Worm (Caenorhabditis elegans) whole organism, L1 larva: ENCODE measurements around the gene Y39A3A.4.

Source experiments
- C04F5.9 ChIP-seq: sonication (generic microtip); optimal IDR thresholded peaks from 2 replicates; lab custom pipeline; 2016; ENCODE audit warnings: missing genetic modification characterization, missing compliant biosample characterization
- C16A3.4 ChIP-seq: fragments of 150-350 bp; optimal IDR thresholded peaks from 2 replicates; lab custom pipeline; 2014; ENCODE audit warnings: missing biosample characterization, missing genetic modification characterization
- C34B4.2 ChIP-seq: sonication (generic microtip); optimal IDR thresholded peaks from 2 replicates; lab custom pipeline; 2017; ENCODE audit warnings: mild to moderate bottlenecking, missing genetic modification characterization, missing compliant biosample characterization
- Y116A8C.19 ChIP-seq: sonication (generic microtip); optimal IDR thresholded peaks from 2 replicates; lab custom pipeline; 2016; ENCODE audit warnings: missing compliant biosample characterization, missing genetic modification characterization, borderline replicate concordance
- aly-2 ChIP-seq: fragments of 150-350 bp; optimal IDR thresholded peaks from 2 replicates; lab custom pipeline; 2014; ENCODE audit warnings: missing biosample characterization, missing genetic modification characterization
- ceh-8 ChIP-seq: fragments of 200-800 bp; sonication (Bioruptor generic); optimal IDR thresholded peaks from 2 replicates; lab custom pipeline; 2018; ENCODE audit warnings: mild to moderate bottlenecking, missing genetic modification characterization, moderate library complexity, missing compliant biosample characterization
- ceh-88 ChIP-seq: fragments of 200-800 bp; sonication (Bioruptor generic); IDR thresholded peaks from 2 replicates; pipeline ENCODE4 v1.3.6; 2022; ENCODE audit warnings: missing genetic modification characterization, missing compliant biosample characterization
- dpl-1 ChIP-seq, 3 experiments: fragments of 150-350 bp in 2 of 3; sonication (generic microtip) in 1 of 3; optimal IDR thresholded peaks; 2 replicates each; lab custom pipeline; 2014 to 2017; ENCODE audit warnings: missing biosample characterization in 3 of 3, missing genetic modification characterization in 3 of 3, missing genetic modification reagents in 3 of 3
- dsc-1 ChIP-seq: sonication (generic microtip); optimal IDR thresholded peaks from 2 replicates; lab custom pipeline; 2016; ENCODE audit warnings: mild to moderate bottlenecking, missing genetic modification characterization, missing compliant biosample characterization
- egl-13 ChIP-seq: sonication (generic microtip); optimal IDR thresholded peaks from 2 replicates; lab custom pipeline; 2016; ENCODE audit warnings: missing genotype, missing genetic modification reagents, missing genetic modification characterization, missing compliant biosample characterization
- egl-27 ChIP-seq, 2 experiments: fragments of 150-350 bp in 1 of 2; sonication (generic microtip); optimal IDR thresholded peaks; 3 replicates each; lab custom pipeline; 2017 to 2018; ENCODE audit warnings: missing biosample characterization in 2 of 2, missing genetic modification characterization in 2 of 2, missing genetic modification reagents in 2 of 2
- elt-2 ChIP-seq: sonication (generic microtip); optimal IDR thresholded peaks from 2 replicates; lab custom pipeline; 2016; ENCODE audit warnings: missing genetic modification characterization, mild to moderate bottlenecking, inconsistent platforms, missing compliant biosample characterization, missing genetic modification reagents
- elt-3 ChIP-seq, 6 experiments: fragments of 150-350 bp in 1 of 6; sonication (generic microtip); optimal IDR thresholded peaks; 2 replicates each; lab custom pipeline; 2017 to 2018; ENCODE audit warnings: missing biosample characterization in 6 of 6, missing genetic modification characterization in 6 of 6, inconsistent platforms in 1 of 6
- ets-5 ChIP-seq: fragments of 200-800 bp; sonication (Bioruptor generic); IDR thresholded peaks from 2 replicates; pipeline ENCODE4 v1.3.6; 2022; ENCODE audit warnings: missing genetic modification characterization, missing compliant biosample characterization
- fkh-10 ChIP-seq: sonication (generic microtip); optimal IDR thresholded peaks from 2 replicates; lab custom pipeline; 2017; ENCODE audit warnings: missing biosample characterization, missing genetic modification reagents, missing genetic modification characterization
- fos-1 ChIP-seq: fragments of 150-350 bp; optimal IDR thresholded peaks from 2 replicates; lab custom pipeline; 2014; ENCODE audit warnings: missing biosample characterization, missing genetic modification characterization
- grh-1 ChIP-seq: fragments of 200-800 bp; sonication (Bioruptor generic); IDR thresholded peaks from 2 replicates; pipeline ENCODE4 v1.3.6; 2022; ENCODE audit warnings: missing genetic modification reagents, missing genetic modification characterization, missing compliant biosample characterization
- hlh-4 ChIP-seq: sonication (generic microtip); optimal IDR thresholded peaks from 2 replicates; lab custom pipeline; 2016; ENCODE audit warnings: mild to moderate bottlenecking, missing genetic modification characterization, missing compliant biosample characterization
- hpl-2 ChIP-seq: fragments of 150-350 bp; optimal IDR thresholded peaks from 2 replicates; lab custom pipeline; 2014; ENCODE audit warnings: missing biosample characterization, missing genetic modification reagents, missing genetic modification characterization
- irx-1 ChIP-seq: sonication (generic microtip); optimal IDR thresholded peaks from 2 replicates; lab custom pipeline; 2016; ENCODE audit warnings: missing genetic modification characterization, missing compliant biosample characterization
- isw-1 ChIP-seq: fragments of 200-800 bp; sonication (Bioruptor generic); IDR thresholded peaks from 2 replicates; pipeline ENCODE4 v1.3.6; 2022; ENCODE audit warnings: missing genetic modification characterization, missing compliant biosample characterization
- jun-1 ChIP-seq: fragments of 150-350 bp; optimal IDR thresholded peaks from 2 replicates; lab custom pipeline; 2014; ENCODE audit warnings: missing biosample characterization, missing genetic modification reagents, missing genetic modification characterization
- lin-13 ChIP-seq: fragments of 150-350 bp; optimal IDR thresholded peaks from 2 replicates; lab custom pipeline; 2014; ENCODE audit warnings: missing biosample characterization, missing genetic modification reagents, missing genetic modification characterization
- lin-15B ChIP-seq: fragments of 150-350 bp; sonication (generic microtip); optimal IDR thresholded peaks from 3 replicates; lab custom pipeline; 2014; ENCODE audit warnings: missing biosample characterization, missing genetic modification characterization
- lsy-2 ChIP-seq, 2 experiments: fragments of 150-350 bp; optimal IDR thresholded peaks; 2 replicates each; lab custom pipeline; 2014; ENCODE audit warnings: missing biosample characterization in 2 of 2, missing genetic modification characterization in 2 of 2
- nhr-20 ChIP-seq: sonication (generic microtip); optimal IDR thresholded peaks from 2 replicates; lab custom pipeline; 2016; ENCODE audit warnings: mild to moderate bottlenecking, missing genetic modification characterization, missing compliant biosample characterization
- nhr-237 ChIP-seq: fragments of 150-350 bp; optimal IDR thresholded peaks from 2 replicates; lab custom pipeline; 2014; ENCODE audit warnings: missing biosample characterization, missing genetic modification characterization
- nhr-47 ChIP-seq: sonication (generic microtip); optimal IDR thresholded peaks from 2 replicates; lab custom pipeline; 2016; ENCODE audit warnings: mild to moderate bottlenecking, missing genetic modification characterization, moderate library complexity, missing compliant biosample characterization
- nhr-71 ChIP-seq: sonication (generic microtip); optimal IDR thresholded peaks from 2 replicates; lab custom pipeline; 2016; ENCODE audit warnings: mild to moderate bottlenecking, missing genetic modification characterization, moderate library complexity, missing compliant biosample characterization
- nhr-84 ChIP-seq: sonication (generic microtip); optimal IDR thresholded peaks from 2 replicates; lab custom pipeline; 2017; ENCODE audit warnings: missing biosample characterization, missing genetic modification characterization
- nhr-90 ChIP-seq: sonication (generic microtip); optimal IDR thresholded peaks from 2 replicates; lab custom pipeline; 2016; ENCODE audit warnings: mild to moderate bottlenecking, missing genetic modification characterization, missing compliant biosample characterization; ENCODE audit not compliant: poor library complexity
- rnt-1 ChIP-seq: sonication (generic microtip); optimal IDR thresholded peaks from 2 replicates; lab custom pipeline; 2016; ENCODE audit warnings: mild to moderate bottlenecking, missing genetic modification characterization, moderate library complexity, missing compliant biosample characterization
- snpc-4 ChIP-seq: fragments of 150-350 bp; optimal IDR thresholded peaks from 2 replicates; lab custom pipeline; 2014; ENCODE audit warnings: missing biosample characterization, missing genetic modification characterization
- snu-23 ChIP-seq: sonication (generic microtip); optimal IDR thresholded peaks from 2 replicates; lab custom pipeline; 2016; ENCODE audit warnings: missing genetic modification characterization, missing compliant biosample characterization
- sox-4 ChIP-seq: sonication (generic microtip); optimal IDR thresholded peaks from 2 replicates; lab custom pipeline; 2016; ENCODE audit warnings: missing genetic modification characterization, missing compliant biosample characterization
- sup-37 ChIP-seq: fragments of 200-800 bp; sonication (Bioruptor generic); optimal IDR thresholded peaks from 2 replicates; lab custom pipeline; 2018; ENCODE audit warnings: mild to moderate bottlenecking, missing genetic modification characterization, missing compliant biosample characterization
- swsn-7 ChIP-seq: sonication (generic microtip); optimal IDR thresholded peaks from 2 replicates; lab custom pipeline; 2016; ENCODE audit warnings: missing genetic modification characterization, missing compliant biosample characterization
- tlp-1 ChIP-seq: fragments of 150-350 bp; optimal IDR thresholded peaks from 2 replicates; lab custom pipeline; 2014; ENCODE audit warnings: missing biosample characterization, missing genetic modification characterization
- unc-30 ChIP-seq: sonication (generic microtip); optimal IDR thresholded peaks from 2 replicates; lab custom pipeline; 2017; ENCODE audit warnings: missing biosample characterization, missing genetic modification characterization
- unc-62 ChIP-seq: fragments of 150-350 bp; optimal IDR thresholded peaks from 2 replicates; lab custom pipeline; 2014; ENCODE audit warnings: missing biosample characterization, missing genetic modification reagents, missing genetic modification characterization
- unc-98 ChIP-seq: fragments of 200-800 bp; sonication (Bioruptor generic); IDR thresholded peaks from 2 replicates; pipeline ENCODE4 v1.3.6; 2022; ENCODE audit warnings: missing genetic modification characterization, missing compliant biosample characterization
- vab-15 ChIP-seq: sonication (generic microtip); optimal IDR thresholded peaks from 2 replicates; lab custom pipeline; 2017; ENCODE audit warnings: missing genotype, mild to moderate bottlenecking, missing genetic modification characterization, missing compliant biosample characterization
- xbp-1 ChIP-seq: sonication (generic microtip); optimal IDR thresholded peaks from 2 replicates; lab custom pipeline; 2016; ENCODE audit warnings: missing genetic modification characterization, missing compliant biosample characterization
- zag-1 ChIP-seq: fragments of 150-350 bp; optimal IDR thresholded peaks from 2 replicates; lab custom pipeline; 2014; ENCODE audit warnings: missing biosample characterization, missing genetic modification characterization
- zip-4 ChIP-seq: fragments of 200-800 bp; sonication (Bioruptor generic); optimal IDR thresholded peaks from 2 replicates; lab custom pipeline; 2018; ENCODE audit warnings: mild to moderate bottlenecking, missing genetic modification characterization, moderate library complexity, missing compliant biosample characterization
- ztf-11 ChIP-seq, 2 experiments: sonication (generic microtip); optimal IDR thresholded peaks; 2 replicates each; lab custom pipeline; 2016 to 2017; ENCODE audit warnings: missing genetic modification characterization in 2 of 2, missing biosample characterization in 1 of 2, missing compliant biosample characterization in 1 of 2
- ztf-4 ChIP-seq: fragments of 150-350 bp; optimal IDR thresholded peaks from 2 replicates; lab custom pipeline; 2014; ENCODE audit warnings: missing biosample characterization, missing genetic modification characterization

The Y39A3A.4 gene

ce11 chrIII:2100842-2101241, 24.4 kb upstream of the Y39A3A.4 start (continued):
- TF ChIP-seq egl-13 (tag; lab: Kevin White, UChicago) (peak; percentile 79), nhr-90 (tag; lab: Kevin White, UChicago) (peak; percentile 63), lin-15B (tag; lab: Kevin White, UChicago) (peak; percentile 40), unc-98 (GFP tag; lab: Robert Waterston, UW) (no peak), isw-1 (peak; percentile 43), ztf-11 (tag; optimal IDR thresholded peaks at IDR 0.05; lab: Kevin White, UChicago) (peak in 1 of 2 experiments; percentile 54), nhr-84 (tag; lab: Kevin White, UChicago) (no peak), swsn-7 (tag; lab: Kevin White, UChicago) (peak; percentile 88), hpl-2 (GFP tag; lab: Kevin White, UChicago) (no peak), unc-30 (tag; lab: Kevin White, UChicago) (no peak), ceh-8 (GFP tag; lab: Kevin White, UChicago) (no peak), C04F5.9 (no peak), zag-1 (peak; percentile 34), hlh-4 (tag; lab: Kevin White, UChicago) (no peak), dpl-1 (GFP tag; optimal IDR thresholded peaks at IDR 0.05; lab: Kevin White, UChicago) (peak; percentile 26 to 66 (median 58)), xbp-1 (tag; lab: Kevin White, UChicago) (peak; percentile 73), ceh-88 (GFP tag; lab: Robert Waterston, UW) (no peak; the same call in 1 of the 2 replicates), fkh-10 (GFP tag; lab: Kevin White, UChicago) (peak; percentile 93), unc-62 (no peak), grh-1 (GFP tag; lab: Robert Waterston, UW) (peak; percentile 67), tlp-1 (tag; lab: Kevin White, UChicago) (no peak), lsy-2 (tag; optimal IDR thresholded peaks at IDR 0.05; lab: Kevin White, UChicago) (peak; percentile 78 to 81), sup-37 (GFP tag; lab: Kevin White, UChicago) (peak; percentile 43), zip-4 (GFP tag; lab: Kevin White, UChicago) (no peak), fos-1 (peak; percentile 10), aly-2 (no peak), nhr-20 (tag; lab: Kevin White, UChicago) (peak; percentile 61), nhr-237 (tag; lab: Kevin White, UChicago) (no peak), ztf-4 (peak; percentile 32), snpc-4 (no peak), Y116A8C.19 (tag; lab: Kevin White, UChicago) (no peak), vab-15 (tag; lab: Kevin White, UChicago) (no peak), C34B4.2 (tag; lab: Kevin White, UChicago) (no peak), nhr-71 (tag; lab: Kevin White, UChicago) (peak; percentile 92), rnt-1 (tag; lab: Kevin White, UChicago) (no peak), elt-3 (tag; optimal IDR thresholded peaks at IDR 0.05; lab: Kevin White, UChicago) (no peak), ets-5 (GFP tag; lab: Robert Waterston, UW) (no peak), egl-27 (tag; optimal IDR thresholded peaks at IDR 0.05; lab: Kevin White, UChicago) (peak in 1 of 2 experiments; percentile 53), elt-2 (tag; lab: Kevin White, UChicago) (peak; percentile 2), nhr-47 (tag; lab: Kevin White, UChicago) (peak; percentile 89), C16A3.4 (tag; lab: Kevin White, UChicago) (peak; percentile 54), lin-13 (peak; percentile 76), sox-4 (tag; lab: Kevin White, UChicago) (no peak), jun-1 (tag; lab: Kevin White, UChicago) (peak; percentile 71), dsc-1 (tag; lab: Kevin White, UChicago) (peak; percentile 59), snu-23 (GFP tag; lab: Kevin White, UChicago) (peak; percentile 85), irx-1 (tag; lab: Kevin White, UChicago) (peak; percentile 68)
